Worm (Caenorhabditis elegans) whole organism, L1 larva: ENCODE measurements around the gene rpac-40.

Experiments used
- C04F5.9 ChIP-seq: sonication (generic microtip); optimal IDR thresholded peaks from 2 replicates; lab custom pipeline; 2016; ENCODE audit warnings: missing genetic modification characterization, missing compliant biosample characterization
- C16A3.4 ChIP-seq: fragments of 150-350 bp; optimal IDR thresholded peaks from 2 replicates; lab custom pipeline; 2014; ENCODE audit warnings: missing biosample characterization, missing genetic modification characterization
- C34B4.2 ChIP-seq: sonication (generic microtip); optimal IDR thresholded peaks from 2 replicates; lab custom pipeline; 2017; ENCODE audit warnings: mild to moderate bottlenecking, missing genetic modification characterization, missing compliant biosample characterization
- F16B12.6 ChIP-seq: fragments of 150-350 bp; optimal IDR thresholded peaks from 2 replicates; lab custom pipeline; 2014; ENCODE audit warnings: missing biosample characterization, missing genetic modification characterization
- aha-1 ChIP-seq: fragments of 150-350 bp; optimal IDR thresholded peaks from 2 replicates; lab custom pipeline; 2014; ENCODE audit warnings: missing biosample characterization, missing genetic modification characterization
- ama-1 ChIP-seq: fragments of 150-350 bp; optimal IDR thresholded peaks from 2 replicates; lab custom pipeline; 2014
- blmp-1 ChIP-seq: fragments of 150-350 bp; optimal IDR thresholded peaks from 2 replicates; lab custom pipeline; 2014; ENCODE audit warnings: missing biosample characterization, missing genetic modification characterization
- ceh-8 ChIP-seq: fragments of 200-800 bp; sonication (Bioruptor generic); optimal IDR thresholded peaks from 2 replicates; lab custom pipeline; 2018; ENCODE audit warnings: mild to moderate bottlenecking, missing genetic modification characterization, moderate library complexity, missing compliant biosample characterization
- ceh-82 ChIP-seq, 3 experiments: fragments of 150-350 bp in 1 of 3; sonication (generic microtip) in 2 of 3; optimal IDR thresholded peaks; 2 replicates each; lab custom pipeline; 2014 to 2017; ENCODE audit warnings: missing biosample characterization in 3 of 3, missing genetic modification characterization in 3 of 3
- ceh-88 ChIP-seq: fragments of 200-800 bp; sonication (Bioruptor generic); IDR thresholded peaks from 2 replicates; pipeline ENCODE4 v1.3.6; 2022; ENCODE audit warnings: missing genetic modification characterization, missing compliant biosample characterization
- dpl-1 ChIP-seq, 3 experiments: fragments of 150-350 bp in 2 of 3; sonication (generic microtip) in 1 of 3; optimal IDR thresholded peaks; 2 replicates each; lab custom pipeline; 2014 to 2017; ENCODE audit warnings: missing biosample characterization in 3 of 3, missing genetic modification characterization in 3 of 3, missing genetic modification reagents in 3 of 3
- efl-1 ChIP-seq, 4 experiments: fragments of 150-350 bp; optimal IDR thresholded peaks in 3 of 4; peaks in 1 of 4; 1 replicate in 1 of 4; 2 replicates in 3 of 4; lab custom pipeline; 2014; ENCODE audit warnings: missing biosample characterization in 2 of 4, missing genetic modification characterization in 2 of 4, missing genetic modification reagents in 2 of 4
- fkh-10 ChIP-seq: sonication (generic microtip); optimal IDR thresholded peaks from 2 replicates; lab custom pipeline; 2017; ENCODE audit warnings: missing biosample characterization, missing genetic modification reagents, missing genetic modification characterization
- fkh-4 ChIP-seq: sonication (generic microtip); optimal IDR thresholded peaks from 2 replicates; lab custom pipeline; 2016; ENCODE audit warnings: missing compliant biosample characterization, missing genetic modification characterization, borderline replicate concordance
- fkh-8 ChIP-seq: sonication (generic microtip); optimal IDR thresholded peaks from 2 replicates; lab custom pipeline; 2016; ENCODE audit warnings: mild to moderate bottlenecking, missing genetic modification characterization, missing compliant biosample characterization
- fos-1 ChIP-seq: fragments of 150-350 bp; optimal IDR thresholded peaks from 2 replicates; lab custom pipeline; 2014; ENCODE audit warnings: missing biosample characterization, missing genetic modification characterization
- hpl-2 ChIP-seq: fragments of 150-350 bp; optimal IDR thresholded peaks from 2 replicates; lab custom pipeline; 2014; ENCODE audit warnings: missing biosample characterization, missing genetic modification reagents, missing genetic modification characterization
- irx-1 ChIP-seq: sonication (generic microtip); optimal IDR thresholded peaks from 2 replicates; lab custom pipeline; 2016; ENCODE audit warnings: missing genetic modification characterization, missing compliant biosample characterization
- isw-1 ChIP-seq: fragments of 200-800 bp; sonication (Bioruptor generic); IDR thresholded peaks from 2 replicates; pipeline ENCODE4 v1.3.6; 2022; ENCODE audit warnings: missing genetic modification characterization, missing compliant biosample characterization
- lin-14 ChIP-seq: fragments of 200-800 bp; sonication (Bioruptor generic); optimal IDR thresholded peaks from 2 replicates; lab custom pipeline; 2018; ENCODE audit warnings: mild to moderate bottlenecking, missing genetic modification characterization, moderate library complexity, missing compliant biosample characterization
- lin-15B ChIP-seq: fragments of 150-350 bp; sonication (generic microtip); optimal IDR thresholded peaks from 3 replicates; lab custom pipeline; 2014; ENCODE audit warnings: missing biosample characterization, missing genetic modification characterization
- lin-39 ChIP-seq: fragments of 150-350 bp; optimal IDR thresholded peaks from 2 replicates; lab custom pipeline; 2014; ENCODE audit warnings: missing biosample characterization, missing genetic modification reagents, missing genetic modification characterization
- lir-3 ChIP-seq: sonication (generic microtip); optimal IDR thresholded peaks from 2 replicates; lab custom pipeline; 2016; ENCODE audit warnings: mild to moderate bottlenecking, missing genetic modification characterization, moderate library complexity, missing compliant biosample characterization; ENCODE audit not compliant: poor library complexity
- lsy-2 ChIP-seq, 2 experiments: fragments of 150-350 bp; optimal IDR thresholded peaks; 2 replicates each; lab custom pipeline; 2014; ENCODE audit warnings: missing biosample characterization in 2 of 2, missing genetic modification characterization in 2 of 2
- mdl-1 ChIP-seq, 2 experiments: fragments of 150-350 bp; optimal IDR thresholded peaks; 2 replicates each; lab custom pipeline; 2014 to 2017; ENCODE audit warnings: missing biosample characterization in 2 of 2, missing genetic modification characterization in 2 of 2, inconsistent platforms in 1 of 2
- mef-2 ChIP-seq: fragments of 150-350 bp; optimal IDR thresholded peaks from 2 replicates; lab custom pipeline; 2014; ENCODE audit warnings: missing biosample characterization, missing genetic modification characterization
- mep-1 ChIP-seq: fragments of 150-350 bp; optimal IDR thresholded peaks from 2 replicates; lab custom pipeline; 2014; ENCODE audit warnings: missing biosample characterization, missing genetic modification characterization
- nhr-11 ChIP-seq: fragments of 150-350 bp; optimal IDR thresholded peaks from 2 replicates; lab custom pipeline; 2014; ENCODE audit warnings: missing biosample characterization, missing genetic modification characterization
- nhr-20 ChIP-seq: sonication (generic microtip); optimal IDR thresholded peaks from 2 replicates; lab custom pipeline; 2016; ENCODE audit warnings: mild to moderate bottlenecking, missing genetic modification characterization, missing compliant biosample characterization
- nhr-71 ChIP-seq: sonication (generic microtip); optimal IDR thresholded peaks from 2 replicates; lab custom pipeline; 2016; ENCODE audit warnings: mild to moderate bottlenecking, missing genetic modification characterization, moderate library complexity, missing compliant biosample characterization
- nhr-76 ChIP-seq: sonication (generic microtip); optimal IDR thresholded peaks from 2 replicates; lab custom pipeline; 2017; ENCODE audit warnings: missing biosample characterization, missing genetic modification characterization
- nhr-84 ChIP-seq: sonication (generic microtip); optimal IDR thresholded peaks from 2 replicates; lab custom pipeline; 2017; ENCODE audit warnings: missing biosample characterization, missing genetic modification characterization
- nhr-85 ChIP-seq: sonication (generic microtip); peaks from one replicate; lab custom pipeline; 2016; ENCODE audit warnings: missing genetic modification characterization, inconsistent platforms, missing compliant biosample characterization
- nhr-90 ChIP-seq: sonication (generic microtip); optimal IDR thresholded peaks from 2 replicates; lab custom pipeline; 2016; ENCODE audit warnings: mild to moderate bottlenecking, missing genetic modification characterization, missing compliant biosample characterization; ENCODE audit not compliant: poor library complexity
- pax-3 ChIP-seq: fragments of 200-800 bp; sonication (Bioruptor generic); optimal IDR thresholded peaks from 2 replicates; lab custom pipeline; 2018; ENCODE audit warnings: mild to moderate bottlenecking, missing genetic modification characterization, moderate library complexity, missing compliant biosample characterization
- pqm-1 ChIP-seq: sonication (generic microtip); optimal IDR thresholded peaks from 3 replicates; lab custom pipeline; 2017; ENCODE audit warnings: missing biosample characterization, missing genetic modification characterization
- rnt-1 ChIP-seq: sonication (generic microtip); optimal IDR thresholded peaks from 2 replicates; lab custom pipeline; 2016; ENCODE audit warnings: mild to moderate bottlenecking, missing genetic modification characterization, moderate library complexity, missing compliant biosample characterization
- snu-23 ChIP-seq: sonication (generic microtip); optimal IDR thresholded peaks from 2 replicates; lab custom pipeline; 2016; ENCODE audit warnings: missing genetic modification characterization, missing compliant biosample characterization
- sox-4 ChIP-seq: sonication (generic microtip); optimal IDR thresholded peaks from 2 replicates; lab custom pipeline; 2016; ENCODE audit warnings: missing genetic modification characterization, missing compliant biosample characterization
- sptf-1 ChIP-seq: fragments of 150-350 bp; optimal IDR thresholded peaks from 2 replicates; lab custom pipeline; 2014; ENCODE audit warnings: missing biosample characterization, missing genetic modification characterization
- sup-37 ChIP-seq: fragments of 200-800 bp; sonication (Bioruptor generic); optimal IDR thresholded peaks from 2 replicates; lab custom pipeline; 2018; ENCODE audit warnings: mild to moderate bottlenecking, missing genetic modification characterization, missing compliant biosample characterization
- tbx-2 ChIP-seq: sonication (generic microtip); optimal IDR thresholded peaks from 2 replicates; lab custom pipeline; 2016; ENCODE audit warnings: missing genetic modification characterization, missing compliant biosample characterization
- unc-130 ChIP-seq: fragments of 150-350 bp; optimal IDR thresholded peaks from 2 replicates; lab custom pipeline; 2017; ENCODE audit warnings: missing biosample characterization, missing genetic modification characterization, inconsistent platforms
- unc-62 ChIP-seq: fragments of 150-350 bp; optimal IDR thresholded peaks from 2 replicates; lab custom pipeline; 2014; ENCODE audit warnings: missing biosample characterization, missing genetic modification reagents, missing genetic modification characterization
- unc-86 ChIP-seq: sonication (generic microtip); optimal IDR thresholded peaks from 2 replicates; lab custom pipeline; 2016; ENCODE audit warnings: missing genetic modification characterization, missing compliant biosample characterization
- unc-98 ChIP-seq: fragments of 200-800 bp; sonication (Bioruptor generic); IDR thresholded peaks from 2 replicates; pipeline ENCODE4 v1.3.6; 2022; ENCODE audit warnings: missing genetic modification characterization, missing compliant biosample characterization
- xbp-1 ChIP-seq: sonication (generic microtip); optimal IDR thresholded peaks from 2 replicates; lab custom pipeline; 2016; ENCODE audit warnings: missing genetic modification characterization, missing compliant biosample characterization
- ztf-11 ChIP-seq, 2 experiments: sonication (generic microtip); optimal IDR thresholded peaks; 2 replicates each; lab custom pipeline; 2016 to 2017; ENCODE audit warnings: missing genetic modification characterization in 2 of 2, missing biosample characterization in 1 of 2, missing compliant biosample characterization in 1 of 2
- ztf-4 ChIP-seq: fragments of 150-350 bp; optimal IDR thresholded peaks from 2 replicates; lab custom pipeline; 2014; ENCODE audit warnings: missing biosample characterization, missing genetic modification characterization

rpac-40 gene

ce11 chrV:4192688-4193471 lies 6.4 kb upstream of the rpac-40 start (continued):
- TF ChIP-seq fos-1 (tag; lab: Kevin White, UChicago) (no peak), ceh-88 (GFP tag; lab: Robert Waterston, UW) (no peak), dpl-1 (GFP tag; optimal IDR thresholded peaks at IDR 0.05; lab: Kevin White, UChicago) (peak in 2 of 3 experiments; percentile 14 to 41), ztf-11 (tag; optimal IDR thresholded peaks at IDR 0.05; lab: Kevin White, UChicago) (no peak), blmp-1 (tag; lab: Kevin White, UChicago) (peak; percentile 11), nhr-11 (no peak), irx-1 (peak; percentile 4), lin-15B (tag; lab: Kevin White, UChicago) (no peak), efl-1 (optimal IDR thresholded peaks at IDR 0.05; lab: Kevin White, UChicago) (no peak), efl-1 (GFP tag; optimal IDR thresholded peaks at IDR 0.05 in 1 of 2; lab: Kevin White, UChicago) (peak; percentile 12 to 89), lin-39 (tag; lab: Kevin White, UChicago) (no peak), hpl-2 (GFP tag; lab: Kevin White, UChicago) (no peak), nhr-85 (tag; lab: Kevin White, UChicago) (peak; percentile 92), tbx-2 (no peak), aha-1 (tag; lab: Kevin White, UChicago) (no peak), lir-3 (tag; lab: Kevin White, UChicago) (no peak), mep-1 (tag; lab: Kevin White, UChicago) (no peak), sup-37 (GFP tag; lab: Kevin White, UChicago) (no peak), snu-23 (GFP tag; lab: Kevin White, UChicago) (peak; percentile 19), unc-130 (tag; lab: Kevin White, UChicago) (no peak), nhr-71 (tag; lab: Kevin White, UChicago) (peak; percentile 62), unc-62 (GFP tag; lab: Kevin White, UChicago) (no peak), ama-1 (lab: Kevin White, UChicago) (no peak), pqm-1 (tag; lab: Kevin White, UChicago) (no peak), fkh-8 (tag; lab: Kevin White, UChicago) (peak; percentile 63), unc-98 (GFP tag; lab: Robert Waterston, UW) (no peak), ceh-8 (GFP tag; lab: Kevin White, UChicago) (no peak), C34B4.2 (no peak), sox-4 (tag; lab: Kevin White, UChicago) (no peak), nhr-76 (no peak), nhr-20 (tag; lab: Kevin White, UChicago) (peak; percentile 62), mef-2 (no peak), nhr-90 (tag; lab: Kevin White, UChicago) (peak; percentile 24), lsy-2 (tag; optimal IDR thresholded peaks at IDR 0.05; lab: Kevin White, UChicago) (no peak), lin-14 (peak; percentile 59), fkh-10 (GFP tag; lab: Kevin White, UChicago) (no peak), ztf-4 (tag; lab: Kevin White, UChicago) (no peak), unc-86 (tag; lab: Kevin White, UChicago) (peak; percentile 41)

- TF ChIP-seq F16B12.6 (tag; lab: Kevin White, UChicago) (peak; percentile 56), C04F5.9 (tag; lab: Kevin White, UChicago) (no peak), C16A3.4 (tag; lab: Kevin White, UChicago) (peak; percentile 88), nhr-84 (no peak), nhr-85 (tag; lab: Kevin White, UChicago) (peak; percentile 88), xbp-1 (tag; lab: Kevin White, UChicago) (peak; percentile 82), lin-14 (no peak), efl-1 (optimal IDR thresholded peaks at IDR 0.05; lab: Kevin White, UChicago) (peak; percentile 83), efl-1 (GFP tag; optimal IDR thresholded peaks at IDR 0.05 in 1 of 2; lab: Kevin White, UChicago) (peak; percentile 75 to 98), ztf-11 (tag; optimal IDR thresholded peaks at IDR 0.05; lab: Kevin White, UChicago) (peak in 1 of 2 experiments; percentile 36), nhr-71 (tag; lab: Kevin White, UChicago) (peak; percentile 90), blmp-1 (tag; lab: Kevin White, UChicago) (peak; percentile 43), isw-1 (GFP tag; lab: Robert Waterston, UW) (peak; percentile 70), pax-3 (tag; lab: Kevin White, UChicago) (peak; percentile 7), mdl-1 (tag; optimal IDR thresholded peaks at IDR 0.05; lab: Kevin White, UChicago) (peak in 1 of 2 experiments; percentile 77), dpl-1 (GFP tag; optimal IDR thresholded peaks at IDR 0.05; lab: Kevin White, UChicago) (peak; percentile 76 to 83 (median 82)), ceh-88 (GFP tag; lab: Robert Waterston, UW) (peak; percentile 34; the same call in 1 of the 2 replicates), ceh-82 (tag; optimal IDR thresholded peaks at IDR 0.05; lab: Kevin White, UChicago) (peak; percentile 67 to 93 (median 78)), sptf-1 (tag; lab: Kevin White, UChicago) (no peak), fkh-4 (peak; percentile 45), nhr-90 (tag; lab: Kevin White, UChicago) (peak; percentile 87), rnt-1 (tag; lab: Kevin White, UChicago) (peak; percentile 94)
These were observed 4.6 kb upstream of the rpac-40 start, which contains the start of gene Y45G5AM.9 for ce11 chrV:4194587-4195211. Gene Y45G5AM.9 (minus strand): TSS chrV:4194637.
